Worm (Caenorhabditis elegans) whole organism, young adult: ENCODE data around the gene F28C6.5.

Source experiments
- B0261.1 ChIP-seq: sonication (generic microtip); optimal IDR thresholded peaks from 2 replicates; lab custom pipeline; 2016; ENCODE audit warnings: mild to moderate bottlenecking, missing genetic modification characterization, moderate library complexity, missing compliant biosample characterization
- C06A6.2 ChIP-seq: fragments of 200-800 bp; sonication (Bioruptor generic); conservative IDR thresholded peaks from 2 replicates; pipeline ENCODE4 v1.3.6; 2022; ENCODE audit warnings: missing genetic modification characterization, missing compliant biosample characterization
- F10E7.11 ChIP-seq: sonication (generic microtip); optimal IDR thresholded peaks from 2 replicates; lab custom pipeline; 2017; ENCODE audit warnings: mild to moderate bottlenecking, missing genetic modification characterization, moderate library complexity, missing compliant biosample characterization
- F52B5.7 ChIP-seq: sonication (generic microtip); optimal IDR thresholded peaks from 2 replicates; lab custom pipeline; 2016; ENCODE audit warnings: mild to moderate bottlenecking, missing genetic modification characterization, missing compliant biosample characterization
- F57A8.1 ChIP-seq: fragments of 200-800 bp; sonication (Bioruptor generic); optimal IDR thresholded peaks from 2 replicates; lab custom pipeline; 2018; ENCODE audit warnings: mild to moderate bottlenecking, missing genetic modification characterization, moderate library complexity, missing compliant biosample characterization
- F57C9.4 ChIP-seq: sonication (generic microtip); optimal IDR thresholded peaks from 2 replicates; lab custom pipeline; 2017; ENCODE audit warnings: mild to moderate bottlenecking, missing genetic modification characterization, missing compliant biosample characterization
- K11D2.4 ChIP-seq: fragments of 200-800 bp; sonication (Bioruptor generic); IDR thresholded peaks from 2 replicates; pipeline ENCODE4 v1.3.6; 2022; ENCODE audit warnings: missing genetic modification reagents, missing genetic modification characterization, missing compliant biosample characterization
- T26A5.8 ChIP-seq: sonication (generic microtip); optimal IDR thresholded peaks from 2 replicates; lab custom pipeline; 2016; ENCODE audit warnings: missing genetic modification characterization, missing compliant biosample characterization
- Y56A3A.18 ChIP-seq: fragments of 200-800 bp; sonication (Bioruptor generic); IDR thresholded peaks from 2 replicates; pipeline ENCODE4 v1.3.6; 2022; ENCODE audit warnings: missing genetic modification reagents, missing genetic modification characterization, missing compliant biosample characterization
- Y95B8A.8 ChIP-seq: fragments of 200-800 bp; sonication (Bioruptor generic); IDR thresholded peaks from 2 replicates; pipeline ENCODE4 v1.3.6; 2022; ENCODE audit warnings: missing genetic modification reagents, missing genetic modification characterization, missing compliant biosample characterization
- ZK185.1 ChIP-seq: sonication (generic microtip); optimal IDR thresholded peaks from 2 replicates; lab custom pipeline; 2016; ENCODE audit warnings: mild to moderate bottlenecking, missing genetic modification characterization, missing compliant biosample characterization; ENCODE audit not compliant: poor library complexity, severe bottlenecking
- akir-1 ChIP-seq: fragments of 200-800 bp; sonication (Bioruptor generic); optimal IDR thresholded peaks from 2 replicates; lab custom pipeline; 2018; ENCODE audit warnings: mild to moderate bottlenecking, missing genetic modification characterization, moderate library complexity, missing compliant biosample characterization
- aptf-2 ChIP-seq: fragments of 200-800 bp; sonication (Bioruptor generic); conservative IDR thresholded peaks from 2 replicates; pipeline ENCODE4 v1.3.6; 2022; ENCODE audit warnings: missing genetic modification reagents, missing genetic modification characterization, missing compliant biosample characterization
- atf-7 ChIP-seq: sonication (generic microtip); optimal IDR thresholded peaks from 2 replicates; lab custom pipeline; 2017; ENCODE audit warnings: mild to moderate bottlenecking, missing genetic modification characterization, missing compliant biosample characterization
- attf-6 ChIP-seq: fragments of 200-800 bp; sonication (Bioruptor generic); IDR thresholded peaks from 2 replicates; pipeline ENCODE4 v1.3.6; 2022; ENCODE audit warnings: missing genetic modification reagents, missing genetic modification characterization, missing compliant biosample characterization
- bed-1 ChIP-seq: fragments of 200-800 bp; sonication (Bioruptor generic); IDR thresholded peaks from 2 replicates; pipeline ENCODE4 v1.3.6; 2022; ENCODE audit warnings: missing genetic modification reagents, missing genetic modification characterization, missing compliant biosample characterization
- ceh-27 ChIP-seq: fragments of 200-800 bp; sonication (Bioruptor generic); optimal IDR thresholded peaks from 2 replicates; lab custom pipeline; 2018; ENCODE audit warnings: mild to moderate bottlenecking, missing genetic modification characterization, moderate library complexity, missing compliant biosample characterization
- ceh-58 ChIP-seq: fragments of 200-800 bp; sonication (Bioruptor generic); IDR thresholded peaks from 2 replicates; pipeline ENCODE4 v1.3.6; 2022; ENCODE audit warnings: missing genetic modification characterization, missing compliant biosample characterization
- ceh-79 ChIP-seq: sonication (generic microtip); optimal IDR thresholded peaks from 2 replicates; lab custom pipeline; 2017; ENCODE audit warnings: mild to moderate bottlenecking, missing genetic modification characterization, missing compliant biosample characterization
- egl-44 ChIP-seq: fragments of 200-800 bp; sonication (Bioruptor generic); IDR thresholded peaks from 2 replicates; pipeline ENCODE4 v1.3.6; 2022; ENCODE audit warnings: missing genetic modification reagents, missing genetic modification characterization, missing compliant biosample characterization
- him-1 ChIP-seq: sonication (generic microtip); optimal IDR thresholded peaks from 2 replicates; lab custom pipeline; 2016; ENCODE audit warnings: missing genotype, missing genetic modification reagents, missing genetic modification characterization, missing compliant biosample characterization
- let-607 ChIP-seq, 2 experiments: fragments of 200-800 bp in 1 of 2; sonication (Bioruptor generic) in 1 of 2; sonication (generic microtip) in 1 of 2; optimal IDR thresholded peaks; 2 replicates each; lab custom pipeline; 2016 to 2018; ENCODE audit warnings: mild to moderate bottlenecking in 2 of 2, missing compliant biosample characterization in 2 of 2, missing genetic modification characterization in 2 of 2, moderate library complexity in 2 of 2, missing genotype in 1 of 2
- lin-35 ChIP-seq, 3 experiments: fragments of 150-350 bp in 2 of 3; sonication (generic microtip) in 1 of 3; optimal IDR thresholded peaks; 2 replicates each; lab custom pipeline; 2014 to 2018; ENCODE audit warnings: missing biosample characterization in 3 of 3, missing genetic modification characterization in 3 of 3, missing genetic modification reagents in 3 of 3
- lin-54 ChIP-seq: fragments of 200-800 bp; sonication (Bioruptor generic); optimal IDR thresholded peaks from 2 replicates; lab custom pipeline; 2018; ENCODE audit warnings: mild to moderate bottlenecking, missing genetic modification characterization, missing compliant biosample characterization
- lsl-1 ChIP-seq: fragments of 200-800 bp; sonication (Bioruptor generic); optimal IDR thresholded peaks from 2 replicates; lab custom pipeline; 2018; ENCODE audit warnings: mild to moderate bottlenecking, missing genetic modification characterization, moderate library complexity, missing compliant biosample characterization
- madf-3 ChIP-seq: fragments of 200-800 bp; sonication (Bioruptor generic); IDR thresholded peaks from 2 replicates; pipeline ENCODE4 v1.3.6; 2022; ENCODE audit warnings: missing genetic modification reagents, missing genetic modification characterization, missing compliant biosample characterization
- madf-6 ChIP-seq: fragments of 200-800 bp; sonication (Bioruptor generic); IDR thresholded peaks from 2 replicates; pipeline ENCODE4 v1.3.6; 2022; ENCODE audit warnings: missing genetic modification reagents, missing genetic modification characterization, missing compliant biosample characterization
- nfya-1 ChIP-seq: sonication (generic microtip); optimal IDR thresholded peaks from 2 replicates; lab custom pipeline; 2017; ENCODE audit warnings: antibody characterized with exemption, missing compliant biosample characterization, missing genetic modification characterization, borderline replicate concordance; ENCODE audit not compliant: insufficient read depth
- nfya-2 ChIP-seq: fragments of 200-800 bp; sonication (Bioruptor generic); IDR thresholded peaks from 2 replicates; pipeline ENCODE4 v1.3.6; 2022; ENCODE audit warnings: missing genetic modification reagents, missing genetic modification characterization, missing compliant biosample characterization
- nhr-179 ChIP-seq: sonication (generic microtip); optimal IDR thresholded peaks from 2 replicates; lab custom pipeline; 2016; ENCODE audit warnings: mild to moderate bottlenecking, missing genetic modification characterization, missing compliant biosample characterization
- rpc-1 ChIP-seq, 2 experiments: fragments of 150-350 bp in 1 of 2; sonication (generic microtip) in 1 of 2; optimal IDR thresholded peaks; 2 replicates each; lab custom pipeline; 2014 to 2018; ENCODE audit warnings: missing biosample characterization in 1 of 2, missing genetic modification characterization in 1 of 2, missing genetic modification reagents in 1 of 2, missing genotype in 1 of 2
- sdz-38 ChIP-seq: sonication (generic microtip); optimal IDR thresholded peaks from 2 replicates; lab custom pipeline; 2016; ENCODE audit warnings: missing genotype, missing genetic modification characterization, missing compliant biosample characterization
- snpc-1.1 ChIP-seq: sonication (generic microtip); optimal IDR thresholded peaks from 2 replicates; lab custom pipeline; 2017; ENCODE audit warnings: missing genetic modification characterization, mild to moderate bottlenecking, missing compliant biosample characterization, antibody characterized with exemption, moderate library complexity, missing genotype, missing genetic modification reagents; ENCODE audit not compliant: insufficient read depth
- snpc-4 ChIP-seq, 5 experiments: fragments of 150-350 bp in 1 of 5; sonication (generic microtip) in 4 of 5; optimal IDR thresholded peaks; 2 replicates each; lab custom pipeline; 2014 to 2018; ENCODE audit warnings: missing genetic modification characterization in 5 of 5, missing biosample characterization in 3 of 5, antibody characterized with exemption in 2 of 5, mild to moderate bottlenecking in 2 of 5, missing compliant biosample characterization in 2 of 5, missing genotype in 2 of 5, moderate library complexity in 2 of 5, missing genetic modification reagents in 1 of 5
- sptf-2 ChIP-seq: fragments of 200-800 bp; sonication (Bioruptor generic); optimal IDR thresholded peaks from 2 replicates; lab custom pipeline; 2018; ENCODE audit warnings: mild to moderate bottlenecking, missing genetic modification characterization, missing compliant biosample characterization
- tbp1 ChIP-seq: fragments of 200-800 bp; sonication (Bioruptor generic); optimal IDR thresholded peaks from 2 replicates; lab custom pipeline; 2018; ENCODE audit warnings: mild to moderate bottlenecking, missing genetic modification characterization, missing compliant biosample characterization
- tbx-9 ChIP-seq: sonication (generic microtip); optimal IDR thresholded peaks from 2 replicates; lab custom pipeline; 2016; ENCODE audit warnings: borderline replicate concordance, missing genetic modification characterization, inconsistent platforms, missing compliant biosample characterization
- tlf-1 ChIP-seq: fragments of 200-800 bp; sonication (Bioruptor generic); optimal IDR thresholded peaks from 2 replicates; lab custom pipeline; 2018; ENCODE audit warnings: mild to moderate bottlenecking, missing genetic modification characterization, missing compliant biosample characterization
- xnd-1 ChIP-seq: sonication (generic microtip); optimal IDR thresholded peaks from 2 replicates; lab custom pipeline; 2016; ENCODE audit warnings: missing genotype, missing genetic modification reagents, missing genetic modification characterization, missing compliant biosample characterization
- zfh-2 ChIP-seq: fragments of 200-800 bp; sonication (Bioruptor generic); conservative IDR thresholded peaks from 2 replicates; pipeline ENCODE4 v1.3.6; 2022; ENCODE audit warnings: missing genetic modification reagents, missing genetic modification characterization, missing compliant biosample characterization
- ztf-22 ChIP-seq: fragments of 200-800 bp; sonication (Bioruptor generic); optimal IDR thresholded peaks from 2 replicates; lab custom pipeline; 2018; ENCODE audit warnings: mild to moderate bottlenecking, missing genetic modification characterization, moderate library complexity, missing compliant biosample characterization
- ztf-25 ChIP-seq: fragments of 200-800 bp; sonication (Bioruptor generic); IDR thresholded peaks from 2 replicates; pipeline ENCODE4 v1.3.6; 2022; ENCODE audit warnings: missing genetic modification reagents, missing genetic modification characterization, missing compliant biosample characterization
- ztf-26 ChIP-seq: sonication (generic microtip); optimal IDR thresholded peaks from 2 replicates; lab custom pipeline; 2017; ENCODE audit warnings: missing genetic modification characterization, missing compliant biosample characterization

Gene F28C6.5

DNA sequence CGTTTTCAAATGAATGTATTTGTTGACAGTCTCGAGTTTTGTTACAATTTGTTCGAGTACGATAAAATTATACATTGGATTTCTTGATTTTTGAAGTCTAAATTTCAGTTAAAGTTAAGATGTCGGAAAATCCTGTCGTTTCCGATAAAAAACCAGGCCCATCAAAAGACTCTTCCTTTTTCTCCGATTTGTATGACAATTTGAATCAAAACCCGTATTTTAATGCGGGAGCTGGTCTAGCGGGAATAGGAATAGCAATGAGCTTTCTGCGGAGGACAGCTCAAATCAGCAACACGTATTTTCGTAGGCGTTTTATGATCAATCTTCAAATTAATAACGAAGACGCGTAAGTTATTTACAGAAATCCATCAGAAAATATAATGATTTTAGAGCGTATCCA is 28.3 kb upstream of the F28C6.5 start, which contains the start of gene bcs-1 (continued):
- TF ChIP-seq lin-54 (GFP tag; lab: Kevin White, UChicago) = peak; percentile 10
- no peak for TF ChIP-seq nfya-1 (tag; lab: Kevin White, UChicago)
- TF ChIP-seq, all 124 proteins: peak for 15

DNA sequence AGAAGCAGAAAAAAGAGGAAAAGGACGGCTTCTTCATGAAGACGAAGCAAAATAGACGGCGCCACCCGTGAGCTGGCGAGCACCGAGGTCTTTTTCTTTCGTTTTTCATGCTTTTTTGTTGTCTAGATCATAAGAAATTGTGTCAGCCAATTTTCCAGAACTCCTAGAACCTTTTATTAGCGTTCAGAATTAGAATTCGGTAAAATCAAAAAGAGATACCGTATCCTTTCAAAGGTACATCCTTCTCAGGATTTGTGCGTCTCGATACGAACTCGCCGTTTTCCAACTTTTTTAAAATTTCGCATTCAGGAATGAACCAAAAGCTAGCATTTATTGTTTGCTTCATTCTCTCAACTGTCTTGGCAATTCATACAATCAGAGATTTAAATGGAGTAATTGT is 26.3 kb upstream of the F28C6.5 start, which contains the start of gene F54C9.7:
Gene F54C9.7 (plus strand): TSS at position 301 of the 400 bp plus-strand sequence.
- TF ChIP-seq zfh-2 (GFP tag; lab: Robert Waterston, UW) (no peak), nhr-179 (tag; lab: Kevin White, UChicago) (no peak), F10E7.11 (tag; lab: Kevin White, UChicago) (no peak), T26A5.8 (tag; lab: Kevin White, UChicago) (no peak), madf-3 (GFP tag; lab: Robert Waterston, UW) (no peak), ztf-26 (tag; lab: Kevin White, UChicago) (no peak), him-1 (tag; lab: Kevin White, UChicago) (no peak), lin-35 (GFP tag; optimal IDR thresholded peaks at IDR 0.05; lab: Kevin White, UChicago) (no peak), rpc-1 (optimal IDR thresholded peaks at IDR 0.05; lab: Kevin White, UChicago) (no peak), rpc-1 (tag; optimal IDR thresholded peaks at IDR 0.05; lab: Kevin White, UChicago) (no peak), F57A8.1 (GFP tag; lab: Kevin White, UChicago) (no peak), snpc-4 (GFP tag; optimal IDR thresholded peaks at IDR 0.05; lab: Kevin White, UChicago) (no peak), snpc-4 (tag; optimal IDR thresholded peaks at IDR 0.05; lab: Kevin White, UChicago) (no peak), tbx-9 (tag; lab: Kevin White, UChicago) (no peak), tlf-1 (GFP tag; lab: Kevin White, UChicago) (no peak)

DNA sequence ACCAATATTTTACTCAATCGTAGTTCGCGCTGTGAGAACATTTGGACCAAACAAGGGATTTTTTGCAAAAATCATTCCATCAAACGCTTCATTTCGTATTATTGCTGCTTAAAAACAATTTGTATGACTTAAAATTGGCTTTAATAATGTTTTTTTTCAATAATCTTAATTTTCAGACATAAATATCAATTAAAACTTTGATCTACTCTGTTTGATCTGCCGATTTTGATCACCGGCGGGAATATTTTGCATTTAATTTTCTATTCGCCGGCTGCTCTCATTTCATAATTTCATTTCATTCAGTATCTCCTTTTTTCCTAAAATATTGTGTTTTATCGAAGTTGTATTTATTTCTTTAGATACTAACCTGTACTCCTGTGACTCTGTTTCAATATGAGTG is 24.1 kb upstream of the F28C6.5 start, which contains the start of gene puf-5:
Gene puf-5 (plus strand): TSS at position 358 of the 400 bp plus-strand sequence.
- TF ChIP-seq tbp1 (peak; percentile 15), K11D2.4 (no peak), aptf-2 (GFP tag; lab: Robert Waterston, UW) (no peak), C06A6.2 (GFP tag; lab: Robert Waterston, UW) (no peak), nfya-2 (no peak), ztf-22 (GFP tag; lab: Kevin White, UChicago) (no peak), ceh-79 (no peak), ztf-25 (no peak), akir-1 (GFP tag; lab: Kevin White, UChicago) (no peak), ZK185.1 (tag; lab: Kevin White, UChicago) (no peak), lin-35 (GFP tag; optimal IDR thresholded peaks at IDR 0.05; lab: Kevin White, UChicago) (peak in 1 of 3 experiments; percentile 2), Y56A3A.18 (no peak), F57C9.4 (tag; lab: Kevin White, UChicago) (no peak), ceh-58 (GFP tag; lab: Robert Waterston, UW) (no peak), sptf-2 (GFP tag; lab: Kevin White, UChicago) (no peak), sdz-38 (tag; lab: Kevin White, UChicago) (no peak), xnd-1 (tag; lab: Kevin White, UChicago) (peak; percentile 85), egl-44 (GFP tag; lab: Robert Waterston, UW) (no peak), attf-6 (GFP tag; lab: Robert Waterston, UW) (no peak), Y95B8A.8 (0 out of 2 replicates have a peak, but pooled peaks have one; percentile 56), bed-1 (no peak), F52B5.7 (tag; lab: Kevin White, UChicago) (no peak), atf-7 (no peak), nhr-179 (tag; lab: Kevin White, UChicago) (no peak), let-607 (tag; optimal IDR thresholded peaks at IDR 0.05; lab: Kevin White, UChicago) (no peak), lsl-1 (peak; percentile 88), madf-6 (GFP tag; lab: Robert Waterston, UW) (peak; percentile 94), B0261.1 (tag; lab: Kevin White, UChicago) (no peak), ceh-27 (GFP tag; lab: Kevin White, UChicago) (no peak), snpc-1.1 (peak; percentile 78)
